Fruit fly (Drosophila melanogaster) whole organism, pupa: ENCODE measurements around the gene RpS5a.

Experiments
- CG10348 ChIP-seq: fragments of 200-800 bp; sonication (Bioruptor generic); IDR thresholded peaks from 2 replicates; pipeline ENCODE4 v1.3.6; 2022; ENCODE audit warnings: missing biosample characterization, missing genetic modification characterization
- CG12605 ChIP-seq: fragments of 200-800 bp; sonication (Bioruptor generic); IDR thresholded peaks from 2 replicates; pipeline ENCODE4 v1.3.6; 2022; ENCODE audit warnings: missing biosample characterization, missing genetic modification characterization
- CG13204 ChIP-seq: fragments of 200-800 bp; sonication (Bioruptor generic); optimal IDR thresholded peaks from 2 replicates; lab custom pipeline; 2018; ENCODE audit warnings: missing biosample characterization, mild to moderate bottlenecking, missing genetic modification characterization, moderate library complexity
- CG14655 ChIP-seq: fragments of 200-800 bp; sonication (Bioruptor generic); optimal IDR thresholded peaks from 3 replicates; lab custom pipeline; 2017; ENCODE audit warnings: mild to moderate bottlenecking, missing biosample characterization, missing genetic modification reagents, missing genetic modification characterization
- CG15710 ChIP-seq: fragments of 200-800 bp; sonication (Bioruptor generic); optimal IDR thresholded peaks from 2 replicates; lab custom pipeline; 2018; ENCODE audit warnings: missing biosample characterization, mild to moderate bottlenecking, missing genetic modification characterization, moderate library complexity
- CG17806 ChIP-seq: fragments of 200-800 bp; sonication (Bioruptor generic); optimal IDR thresholded peaks from 2 replicates; lab custom pipeline; 2018; ENCODE audit warnings: missing biosample characterization, mild to moderate bottlenecking, missing genetic modification characterization, moderate library complexity
- CG32121 ChIP-seq: fragments of 200-800 bp; sonication (Bioruptor generic); IDR thresholded peaks from 2 replicates; pipeline ENCODE4 v1.3.6; 2022; ENCODE audit warnings: missing biosample characterization, missing genetic modification characterization
- CG34367 ChIP-seq: fragments of 200-800 bp; sonication (Bioruptor generic); optimal IDR thresholded peaks from 2 replicates; lab custom pipeline; 2018; ENCODE audit warnings: missing biosample characterization, mild to moderate bottlenecking, missing genetic modification characterization
- CG4496 ChIP-seq: fragments of 200-800 bp; sonication (Bioruptor generic); IDR thresholded peaks from 3 replicates; pipeline ENCODE4 v1.3.6; 2022; ENCODE audit warnings: missing biosample characterization, missing genetic modification characterization
- CG8159 ChIP-seq: fragments of 200-800 bp; sonication (Bioruptor generic); optimal IDR thresholded peaks from 3 replicates; lab custom pipeline; 2018; ENCODE audit warnings: missing biosample characterization, mild to moderate bottlenecking, missing genetic modification characterization, moderate library complexity
- CG8301 ChIP-seq: fragments of 200-800 bp; sonication (Bioruptor generic); optimal IDR thresholded peaks from 2 replicates; lab custom pipeline; 2018; ENCODE audit warnings: missing biosample characterization, mild to moderate bottlenecking, missing genetic modification characterization
- CG9948 ChIP-seq: fragments of 200-800 bp; sonication (Bioruptor generic); optimal IDR thresholded peaks from 2 replicates; lab custom pipeline; 2018; ENCODE audit warnings: missing biosample characterization, mild to moderate bottlenecking, missing genetic modification characterization, moderate library complexity
- D1 ChIP-seq: fragments of 200-800 bp; sonication (Bioruptor generic); optimal IDR thresholded peaks from 2 replicates; lab custom pipeline; 2018; ENCODE audit warnings: missing biosample characterization, mild to moderate bottlenecking, missing genetic modification characterization, moderate library complexity
- EcR ChIP-seq: fragments of 200-800 bp; sonication (Bioruptor generic); optimal IDR thresholded peaks from 3 replicates; lab custom pipeline; 2019; ENCODE audit warnings: missing biosample characterization, missing genetic modification characterization, mild to moderate bottlenecking, moderate library complexity, missing genetic modification reagents
- Ets98B ChIP-seq: fragments of 200-800 bp; sonication (Bioruptor generic); IDR thresholded peaks from 2 replicates; pipeline ENCODE4 v1.3.6; 2022; ENCODE audit warnings: missing biosample characterization, missing genetic modification characterization
- Pif1A ChIP-seq: fragments of 200-800 bp; sonication (Bioruptor generic); optimal IDR thresholded peaks from 3 replicates; lab custom pipeline; 2016; ENCODE audit warnings: missing biosample characterization, missing genetic modification characterization
- Pif1B ChIP-seq: fragments of 200-800 bp; sonication (Bioruptor generic); optimal IDR thresholded peaks from 3 replicates; lab custom pipeline; 2016; ENCODE audit warnings: missing biosample characterization, missing genetic modification characterization
- Snoo ChIP-seq: fragments of 200-800 bp; sonication (Bioruptor generic); optimal IDR thresholded peaks from 3 replicates; lab custom pipeline; 2017; ENCODE audit warnings: missing biosample characterization, mild to moderate bottlenecking, missing genetic modification characterization, inconsistent platforms
- fd96Ca ChIP-seq: fragments of 200-800 bp; sonication (Bioruptor generic); IDR thresholded peaks from 3 replicates; pipeline ENCODE4 v1.3.6; 2022; ENCODE audit warnings: missing biosample characterization, missing genetic modification characterization
- gl ChIP-seq: fragments of 200-800 bp; sonication (Bioruptor generic); optimal IDR thresholded peaks from 2 replicates; lab custom pipeline; 2018; ENCODE audit warnings: missing biosample characterization, mild to moderate bottlenecking, missing genetic modification characterization
- rn ChIP-seq: fragments of 200-800 bp; sonication (Bioruptor generic); IDR thresholded peaks from 2 replicates; pipeline ENCODE4 v1.3.6; 2022; ENCODE audit warnings: missing biosample characterization, missing genetic modification characterization

The RpS5a gene

DNA sequence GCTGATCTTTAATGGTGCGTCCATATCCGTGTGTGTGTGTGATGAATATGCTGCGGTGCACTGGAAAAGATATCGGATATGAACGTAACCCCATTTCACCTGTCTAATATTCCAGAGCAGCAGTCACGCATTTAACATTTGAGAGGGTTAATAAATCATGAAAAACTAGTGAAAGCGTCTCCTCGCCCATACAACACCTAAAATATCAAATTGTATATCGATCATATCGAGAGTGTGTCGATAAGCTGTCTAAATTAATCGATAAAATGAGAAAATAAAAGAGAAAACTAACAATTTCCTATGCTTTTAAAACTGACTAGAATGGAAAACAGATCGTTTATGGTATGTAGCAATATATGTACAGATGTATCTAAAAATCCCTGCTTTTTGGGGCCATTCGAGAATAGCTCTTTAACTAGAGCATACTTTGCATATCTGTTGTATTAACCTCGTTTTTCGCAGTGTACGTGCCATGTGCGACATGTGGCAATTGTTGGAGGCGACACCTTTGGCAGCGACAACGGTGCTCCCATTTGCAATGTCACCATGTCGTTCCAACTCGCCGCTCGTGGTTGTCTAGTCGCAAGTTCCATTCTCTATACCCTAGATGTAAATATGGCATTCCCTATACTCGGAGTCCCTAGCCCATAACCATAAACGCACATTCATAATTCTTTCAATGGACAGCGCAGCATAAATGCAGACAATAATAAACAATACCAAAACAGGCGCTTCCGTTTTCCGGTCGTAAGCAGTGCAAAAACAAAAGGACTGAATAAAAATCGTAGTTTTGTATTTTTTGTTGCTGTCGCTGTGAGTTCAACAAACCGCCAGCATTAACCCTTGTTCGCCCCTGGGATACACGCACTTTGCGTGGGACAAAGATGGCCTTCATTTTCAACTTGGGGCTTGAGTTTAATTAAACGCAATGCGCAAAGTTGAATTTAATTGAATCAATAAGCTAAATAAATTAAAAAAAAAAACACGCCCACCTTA, 35.8 kb downstream of the RpS5a start:
- TF ChIP-seq Ets98B (GFP tag; lab: Robert Waterston, UW) = no peak
- TF ChIP-seq CG13204 = no peak
- no peak for TF ChIP-seq fd96Ca (GFP tag; lab: Robert Waterston, UW)
- TF ChIP-seq gl = no peak
- TF ChIP-seq CG32121 (GFP tag; lab: Robert Waterston, UW) = no peak
- TF ChIP-seq CG12605 (GFP tag; lab: Robert Waterston, UW) = no peak
- peak; percentile 39; the same call in 1 of the 3 replicates for TF ChIP-seq CG4496 (GFP tag; lab: Robert Waterston, UW)
- no peak for TF ChIP-seq Snoo (tag; lab: Kevin White, UChicago)
- TF ChIP-seq rn (GFP tag; lab: Robert Waterston, UW) = no peak
- no peak for TF ChIP-seq CG10348 (GFP tag; lab: Robert Waterston, UW)
- peak; percentile 78 for TF ChIP-seq CG14655 (GFP tag; lab: Kevin White, UChicago)
- TF ChIP-seq CG9948 (tag; lab: Kevin White, UChicago) = peak; percentile 33
- TF ChIP-seq EcR (GFP tag; lab: Kevin White, UChicago) = peak; percentile 93
- no peak for TF ChIP-seq D1 (tag; lab: Kevin White, UChicago)
- TF ChIP-seq CG8159 (tag; lab: Kevin White, UChicago) = peak; percentile 52
- TF ChIP-seq CG34367 = peak; percentile 10
- peak; percentile 21 for TF ChIP-seq CG17806 (tag; lab: Kevin White, UChicago)
- TF ChIP-seq CG8301 (tag; lab: Kevin White, UChicago) = peak; percentile 46
- peak; percentile 32 for TF ChIP-seq CG15710 (tag; lab: Kevin White, UChicago)
- TF ChIP-seq Pif1A = no peak
- TF ChIP-seq Pif1B (GFP tag; lab: Kevin White, UChicago) = no peak

dm6 chrX:17111274-17111673, 36.8 kb downstream of the RpS5a start:
- peak; percentile 16 for TF ChIP-seq CG9948 (tag; lab: Kevin White, UChicago)
- TF ChIP-seq CG4496 (GFP tag; lab: Robert Waterston, UW) = peak; percentile 59; the same call in 2 of the 3 replicates
- peak; percentile 63 for TF ChIP-seq CG14655 (GFP tag; lab: Kevin White, UChicago)
- peak; percentile 31 for TF ChIP-seq Pif1B (GFP tag; lab: Kevin White, UChicago)
- peak; percentile 13 for TF ChIP-seq Pif1A
- TF ChIP-seq CG8301 (tag; lab: Kevin White, UChicago) = peak; percentile 34
- TF ChIP-seq CG17806 (tag; lab: Kevin White, UChicago) = no peak
- no peak for TF ChIP-seq CG13204
- TF ChIP-seq CG32121 (GFP tag; lab: Robert Waterston, UW) = peak; percentile 9; the same call in 1 of the 2 replicates
- no peak for TF ChIP-seq gl
- no peak for TF ChIP-seq fd96Ca (GFP tag; lab: Robert Waterston, UW)
- TF ChIP-seq, all 21 proteins: peak for 7

dm6 chrX:17110556-17111177, 37.4 kb downstream of the RpS5a start:
- no peak for TF ChIP-seq CG8159 (tag; lab: Kevin White, UChicago)
- no peak for TF ChIP-seq CG13204
- TF ChIP-seq CG12605 (GFP tag; lab: Robert Waterston, UW) = no peak
- no peak for TF ChIP-seq D1 (tag; lab: Kevin White, UChicago)

DNA sequence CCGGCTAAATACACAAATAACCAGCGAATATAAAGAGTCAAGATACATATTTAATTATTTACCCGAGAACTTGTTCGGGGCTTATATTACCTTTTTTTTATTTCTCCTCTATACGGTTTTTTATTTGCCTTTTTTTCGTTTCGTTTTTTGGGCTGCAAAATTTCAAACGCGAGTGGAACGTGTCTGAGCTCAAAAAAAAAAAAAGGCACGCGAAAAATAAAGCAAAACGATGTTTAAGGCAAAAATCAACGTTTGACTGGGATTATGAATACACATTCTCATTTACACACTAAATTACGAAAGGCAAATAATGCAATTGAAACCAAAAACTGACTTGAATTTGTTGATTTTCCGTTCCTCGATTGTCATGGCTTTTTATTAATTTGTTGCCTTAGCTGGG, 38.4 kb downstream of the RpS5a start:
- TF ChIP-seq fd96Ca (GFP tag; lab: Robert Waterston, UW) = 0 out of 3 replicates have a peak, but pooled peaks have one; percentile 19
- no peak for TF ChIP-seq Pif1A

DNA sequence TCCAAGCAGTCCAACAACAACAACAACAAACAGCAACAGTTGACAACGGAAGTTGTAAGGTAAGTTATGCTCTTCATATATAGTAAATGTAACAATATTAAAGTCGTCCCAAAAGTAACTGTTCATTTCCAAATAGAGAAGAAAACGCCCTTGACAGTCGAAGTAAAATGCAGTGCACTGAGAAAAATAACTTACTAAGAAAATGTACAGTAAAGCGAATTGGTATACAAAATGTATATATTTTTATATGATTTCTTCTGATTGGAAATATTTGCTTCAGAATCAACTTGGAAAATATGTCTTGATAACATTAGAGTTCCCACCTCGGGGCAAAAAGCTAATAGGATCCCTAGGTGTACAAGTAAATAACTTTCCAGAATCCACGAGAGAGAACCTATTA, 40.1 kb downstream of the RpS5a start:
- no peak for TF ChIP-seq Ets98B (GFP tag; lab: Robert Waterston, UW)
- no peak for TF ChIP-seq gl
- no peak for TF ChIP-seq CG13204
- peak; percentile 3 for TF ChIP-seq CG8159 (tag; lab: Kevin White, UChicago)
- TF ChIP-seq rn (GFP tag; lab: Robert Waterston, UW) = no peak
- TF ChIP-seq CG4496 (GFP tag; lab: Robert Waterston, UW) = no peak
- TF ChIP-seq fd96Ca (GFP tag; lab: Robert Waterston, UW) = no peak
- peak; percentile 19 for TF ChIP-seq Pif1B (GFP tag; lab: Kevin White, UChicago)

dm6 chrX:17107401-17107916, 40.6 kb downstream of the RpS5a start, which contains the start of gene CG5004:
Gene CG5004, plus strand, starts transcription at chrX:17107582.
- TF ChIP-seq fd96Ca (GFP tag; lab: Robert Waterston, UW) (no peak), CG13204 (peak; percentile 29), CG4496 (GFP tag; lab: Robert Waterston, UW) (no peak), EcR (GFP tag; lab: Kevin White, UChicago) (peak; percentile 62), CG15710 (tag; lab: Kevin White, UChicago) (peak; percentile 10), Ets98B (GFP tag; lab: Robert Waterston, UW) (peak; percentile 26; the same call in 1 of the 2 replicates), Pif1B (GFP tag; lab: Kevin White, UChicago) (no peak), gl (peak; percentile 11)
